Worm (Caenorhabditis elegans) whole organism, midembryonic: ENCODE data around the gene dpy-28.

Experiments
- T22C8.4 ChIP-seq: fragments of 200-800 bp; sonication (Bioruptor generic); IDR thresholded peaks from 2 replicates; pipeline ENCODE4 v1.3.6; 2022; ENCODE audit warnings: missing genetic modification characterization, missing compliant biosample characterization
- cog-1 ChIP-seq: sonication (generic microtip); optimal IDR thresholded peaks from 2 replicates; lab custom pipeline; 2016; ENCODE audit warnings: missing genetic modification characterization, missing compliant biosample characterization
- flt-1 ChIP-seq: fragments of 200-800 bp; sonication (Bioruptor generic); IDR thresholded peaks from 2 replicates; pipeline ENCODE4 v1.3.6; 2022; ENCODE audit warnings: missing genetic modification characterization, missing compliant biosample characterization
- klf-2 ChIP-seq: fragments of 200-800 bp; sonication (Bioruptor generic); conservative IDR thresholded peaks from 2 replicates; pipeline ENCODE4 v1.3.6; 2022; ENCODE audit warnings: missing genetic modification reagents, missing genetic modification characterization, missing compliant biosample characterization
- med-1 ChIP-seq: sonication (generic microtip); optimal IDR thresholded peaks from 2 replicates; lab custom pipeline; 2017; ENCODE audit warnings: missing genetic modification characterization, mild to moderate bottlenecking, missing compliant biosample characterization, antibody characterized with exemption, missing genetic modification reagents; ENCODE audit not compliant: insufficient read depth
- ref-1 ChIP-seq: fragments of 200-800 bp; sonication (Bioruptor generic); conservative IDR thresholded peaks from 2 replicates; pipeline ENCODE4 v1.3.6; 2022; ENCODE audit warnings: missing genetic modification reagents, missing genetic modification characterization, missing compliant biosample characterization
- tab-1 ChIP-seq: fragments of 200-800 bp; sonication (Bioruptor generic); IDR thresholded peaks from 2 replicates; pipeline ENCODE4 v1.3.6; 2022; ENCODE audit warnings: missing genetic modification characterization, missing compliant biosample characterization
- ztf-29 ChIP-seq: fragments of 200-800 bp; sonication (Bioruptor generic); IDR thresholded peaks from 2 replicates; pipeline ENCODE4 v1.3.6; 2022; ENCODE audit warnings: missing genetic modification reagents, missing genetic modification characterization, missing compliant biosample characterization

ce11 chrIII:10769693-10770092, 6.8 kb downstream of the dpy-28 start:
- TF ChIP-seq ref-1 (GFP tag; lab: Robert Waterston, UW) (no peak), ztf-29 (GFP tag; lab: Robert Waterston, UW) (no peak), cog-1 (no peak), flt-1 (GFP tag; lab: Robert Waterston, UW) (no peak), T22C8.4 (no peak), klf-2 (GFP tag; lab: Robert Waterston, UW) (no peak), med-1 (GFP tag; lab: Kevin White, UChicago) (no peak), tab-1 (GFP tag; lab: Robert Waterston, UW) (no peak)
